Worm (Caenorhabditis elegans) whole organism, late embryonic: Measurements from ENCODE around the gene mlt-7.

Experiments
- ahr-1 ChIP-seq: sonication (generic microtip); optimal IDR thresholded peaks from 2 replicates; lab custom pipeline; 2016; ENCODE audit warnings: missing genetic modification characterization, missing compliant biosample characterization
- lim-6 ChIP-seq: sonication (generic microtip); optimal IDR thresholded peaks from 2 replicates; lab custom pipeline; 2016; ENCODE audit warnings: missing genetic modification characterization, missing compliant biosample characterization
- lin-11 ChIP-seq: fragments of 200-800 bp; sonication (Bioruptor generic); optimal IDR thresholded peaks from 2 replicates; lab custom pipeline; 2018; ENCODE audit warnings: mild to moderate bottlenecking, missing genetic modification characterization, missing compliant biosample characterization
- madf-2 ChIP-seq: sonication (generic microtip); optimal IDR thresholded peaks from 2 replicates; lab custom pipeline; 2017; ENCODE audit warnings: missing genetic modification characterization, missing compliant biosample characterization
- nhr-11 ChIP-seq: fragments of 150-350 bp; optimal IDR thresholded peaks from 2 replicates; lab custom pipeline; 2014; ENCODE audit warnings: missing biosample characterization, missing genetic modification characterization
- pag-3 ChIP-seq: sonication (generic microtip); optimal IDR thresholded peaks from 2 replicates; lab custom pipeline; 2016; ENCODE audit warnings: missing compliant biosample characterization, missing genetic modification characterization, borderline replicate concordance
- pha-4 ChIP-seq: fragments of 150-350 bp; optimal IDR thresholded peaks from 2 replicates; lab custom pipeline; 2018; ENCODE audit warnings: missing biosample characterization, missing genetic modification reagents, missing genetic modification characterization
- tbx-2 ChIP-seq: sonication (generic microtip); optimal IDR thresholded peaks from 2 replicates; lab custom pipeline; 2016; ENCODE audit warnings: missing genetic modification characterization, missing compliant biosample characterization
- tbx-7 ChIP-seq: sonication (generic microtip); optimal IDR thresholded peaks from 2 replicates; lab custom pipeline; 2016; ENCODE audit warnings: missing genotype, missing genetic modification characterization, missing compliant biosample characterization
- unc-3 ChIP-seq, 2 experiments: fragments of 200-800 bp in 1 of 2; sonication (Bioruptor generic) in 1 of 2; sonication (generic microtip) in 1 of 2; conservative IDR thresholded peaks in 1 of 2; optimal IDR thresholded peaks in 1 of 2; 2 replicates each; pipeline versions ENCODE4 v1.3.6 to Lab custom; 2016 to 2022; ENCODE audit warnings: missing compliant biosample characterization in 2 of 2, missing genetic modification characterization in 2 of 2, missing genetic modification reagents in 1 of 2
- ztf-16 ChIP-seq: sonication (generic microtip); optimal IDR thresholded peaks from 2 replicates; lab custom pipeline; 2017; ENCODE audit warnings: missing genetic modification characterization, missing compliant biosample characterization

ce11 chrII:4358765-4359164 lies 34.0 kb upstream of the mlt-7 start, which contains the start of gene lat-2:
- TF ChIP-seq ztf-16 (tag; lab: Kevin White, UChicago) (no peak), tbx-2 (tag; lab: Kevin White, UChicago) (no peak), lin-11 (tag; lab: Kevin White, UChicago) (no peak), madf-2 (tag; lab: Kevin White, UChicago) (no peak), nhr-11 (tag; lab: Kevin White, UChicago) (no peak), ahr-1 (tag; lab: Kevin White, UChicago) (no peak), lim-6 (tag; lab: Kevin White, UChicago) (no peak), unc-3 (GFP tag; conservative IDR thresholded peaks at IDR 0.05; lab: Robert Waterston, UW) (no peak), unc-3 (tag; optimal IDR thresholded peaks at IDR 0.05; lab: Kevin White, UChicago) (no peak), pag-3 (no peak), tbx-7 (tag; lab: Kevin White, UChicago) (no peak), pha-4 (tag; lab: Kevin White, UChicago) (no peak)
